Fruit fly (Drosophila melanogaster): ENCODE measurements around the gene Cpsf100.

Cpsf100 gene

dm6 chr3R:29038960-29039581 is 4.7 kb downstream of the Cpsf100 start, which contains the start of the genes Slu7 and Pkc98E:
Slu7 (minus strand) TSS chr3R:29039071.
Pkc98E (plus strand) TSS chr3R:29039156.
- peak; percentile 85 for TF ChIP-seq h (GFP tag; optimal IDR thresholded peaks at IDR 0.05)
- TF ChIP-seq dl (GFP tag; optimal IDR thresholded peaks at IDR 0.05; ENCODE audit: insufficient read depth in 1 of 2, partially characterized antibody in 2 of 2) = no peak
- peak; percentile 45 for TF ChIP-seq HLH106 (tag; optimal IDR thresholded peaks at IDR 0.05)
- TF ChIP-seq N (GFP tag; optimal IDR thresholded peaks at IDR 0.05) = peak; percentile 73
- TF ChIP-seq CG9705 (GFP tag; optimal IDR thresholded peaks at IDR 0.05) = peak; percentile 56
- TF ChIP-seq jim (GFP tag; optimal IDR thresholded peaks at IDR 0.05) = no peak
- TF ChIP-seq lola (GFP tag; optimal IDR thresholded peaks at IDR 0.05) = no peak
- no peak for TF ChIP-seq brk (GFP tag; optimal IDR thresholded peaks at IDR 0.05)
- no peak for TF ChIP-seq usp (GFP tag; optimal IDR thresholded peaks at IDR 0.05)
- TF ChIP-seq CG32264 (GFP tag; optimal IDR thresholded peaks at IDR 0.05) = peak; percentile 62
- TF ChIP-seq Sp1 (GFP tag; optimal IDR thresholded peaks at IDR 0.05) = peak; percentile 58
- TF ChIP-seq Myc (optimal IDR thresholded peaks at IDR 0.05) = peak; percentile 22
- TF ChIP-seq GATAd (GFP tag; optimal IDR thresholded peaks at IDR 0.05) = peak; percentile 51
- peak; percentile 3 to 79 for TF ChIP-seq foxo (GFP tag; optimal IDR thresholded peaks at IDR 0.05)
- TF ChIP-seq sv (GFP tag; optimal IDR thresholded peaks at IDR 0.05) = peak; percentile 6
- no peak for TF ChIP-seq Dfd (GFP tag; optimal IDR thresholded peaks at IDR 0.05)
- peak; percentile 55 for TF ChIP-seq Jra (GFP tag; optimal IDR thresholded peaks at IDR 0.05)
- peak; percentile 64 for TF ChIP-seq fru (GFP tag; optimal IDR thresholded peaks at IDR 0.05)
- TF ChIP-seq Abd-B (GFP tag; optimal IDR thresholded peaks at IDR 0.05) = no peak
- peak; percentile 58 for TF ChIP-seq Mio (GFP tag; optimal IDR thresholded peaks at IDR 0.05)
- TF ChIP-seq Vsx2 (GFP tag; optimal IDR thresholded peaks at IDR 0.05; ENCODE audit: partially characterized antibody) = no peak
- TF ChIP-seq woc (GFP tag; optimal IDR thresholded peaks at IDR 0.05) = peak; percentile 18
- peak; percentile 18 for TF ChIP-seq psq (GFP tag; optimal IDR thresholded peaks at IDR 0.05)
- peak; percentile 76 for TF ChIP-seq rgr (GFP tag; optimal IDR thresholded peaks at IDR 0.05)
- no peak for TF ChIP-seq Rel (GFP tag; optimal IDR thresholded peaks at IDR 0.05)
- TF ChIP-seq Rel (tag; optimal IDR thresholded peaks at IDR 0.05) = peak; percentile 39
- TF ChIP-seq ey (GFP tag; optimal IDR thresholded peaks at IDR 0.05) = peak; percentile 57
- no peak for TF ChIP-seq Dif (GFP tag; optimal IDR thresholded peaks at IDR 0.05; ENCODE audit: partially characterized antibody)
- no peak for TF ChIP-seq Hr78 (GFP tag; optimal IDR thresholded peaks at IDR 0.05)
- TF ChIP-seq dmrt93B (GFP tag; optimal IDR thresholded peaks at IDR 0.05) = peak; percentile 52
- TF ChIP-seq OdsH (GFP tag; optimal IDR thresholded peaks at IDR 0.05) = peak; percentile 49
- no peak for TF ChIP-seq pan (optimal IDR thresholded peaks at IDR 0.05)
- peak; percentile 75 for TF ChIP-seq br (GFP tag; optimal IDR thresholded peaks at IDR 0.05)
- TF ChIP-seq sage (GFP tag; optimal IDR thresholded peaks at IDR 0.05) = peak; percentile 76
- TF ChIP-seq Hnf4 (GFP tag; optimal IDR thresholded peaks at IDR 0.05) = peak; percentile 87
- TF ChIP-seq dsf (GFP tag; optimal IDR thresholded peaks at IDR 0.05; ENCODE audit: borderline replicate concordance) = peak; percentile 18
- TF ChIP-seq Hr83 (GFP tag; optimal IDR thresholded peaks at IDR 0.05; ENCODE audit: poor library complexity, severe bottlenecking) = peak; percentile 91
- no peak for TF ChIP-seq tai (GFP tag; optimal IDR thresholded peaks at IDR 0.05)
- TF ChIP-seq CrebA (GFP tag; optimal IDR thresholded peaks at IDR 0.05; ENCODE audit: borderline replicate concordance) = no peak

- TF ChIP-seq Hr83 (GFP tag; optimal IDR thresholded peaks at IDR 0.05; ENCODE audit: poor library complexity, severe bottlenecking) (peak; percentile 43), CG9705 (GFP tag; optimal IDR thresholded peaks at IDR 0.05) (peak; percentile 3), foxo (GFP tag; optimal IDR thresholded peaks at IDR 0.05) (peak in 1 of 2 experiments; percentile 61), N (GFP tag; optimal IDR thresholded peaks at IDR 0.05) (no peak), rgr (GFP tag; optimal IDR thresholded peaks at IDR 0.05) (peak; percentile 69), Jra (GFP tag; optimal IDR thresholded peaks at IDR 0.05) (peak; percentile 52), fru (GFP tag; optimal IDR thresholded peaks at IDR 0.05) (peak; percentile 53), psq (GFP tag; optimal IDR thresholded peaks at IDR 0.05) (no peak), sv (GFP tag; optimal IDR thresholded peaks at IDR 0.05) (peak; percentile 14), Sp1 (GFP tag; optimal IDR thresholded peaks at IDR 0.05) (peak; percentile 28), Hnf4 (GFP tag; optimal IDR thresholded peaks at IDR 0.05) (peak; percentile 56), h (GFP tag; optimal IDR thresholded peaks at IDR 0.05) (peak; percentile 64), Rel (GFP tag; optimal IDR thresholded peaks at IDR 0.05) (no peak), Rel (tag; optimal IDR thresholded peaks at IDR 0.05) (no peak), ey (GFP tag; optimal IDR thresholded peaks at IDR 0.05) (peak; percentile 49), Myc (optimal IDR thresholded peaks at IDR 0.05) (peak; percentile 5), HLH106 (tag; optimal IDR thresholded peaks at IDR 0.05) (no peak)
Measured at dm6 chr3R:29039704-29040430, 5.5 kb downstream of the Cpsf100 start.
